Worm (Caenorhabditis elegans) whole organism, L3 larva: Measurements from ENCODE around the gene dgn-2.
A peak's percentile ranks its signal among the peaks of the same experiment; 100 is the strongest.

Experiments used
- R02D3.7 ChIP-seq: fragments of 150-350 bp; optimal IDR thresholded peaks from 2 replicates; lab custom pipeline; 2014; ENCODE audit warnings: missing biosample characterization, missing genetic modification characterization
- ZK546.5 ChIP-seq: sonication (generic microtip); optimal IDR thresholded peaks from 2 replicates; lab custom pipeline; 2017; ENCODE audit warnings: missing biosample characterization, missing genetic modification characterization
- aly-2 ChIP-seq: fragments of 150-350 bp; optimal IDR thresholded peaks from 2 replicates; lab custom pipeline; 2014; ENCODE audit warnings: missing biosample characterization, missing genetic modification characterization
- ama-1 ChIP-seq: fragments of 150-350 bp; optimal IDR thresholded peaks from 2 replicates; lab custom pipeline; 2018
- ceh-16 ChIP-seq: sonication (generic microtip); optimal IDR thresholded peaks from 2 replicates; lab custom pipeline; 2017; ENCODE audit warnings: missing biosample characterization, missing genetic modification characterization
- ceh-28 ChIP-seq: fragments of 150-350 bp; optimal IDR thresholded peaks from 2 replicates; lab custom pipeline; 2014; ENCODE audit warnings: missing biosample characterization, missing genetic modification reagents, missing genetic modification characterization
- ceh-82 ChIP-seq: fragments of 150-350 bp; optimal IDR thresholded peaks from 2 replicates; lab custom pipeline; 2014; ENCODE audit warnings: missing biosample characterization, missing genetic modification characterization
- ceh-9 ChIP-seq: sonication (generic microtip); optimal IDR thresholded peaks from 2 replicates; lab custom pipeline; 2018; ENCODE audit warnings: missing biosample characterization, missing genetic modification characterization
- daf-12 ChIP-seq: fragments of 150-350 bp; optimal IDR thresholded peaks from 2 replicates; lab custom pipeline; 2014; ENCODE audit warnings: missing biosample characterization, missing genetic modification reagents, missing genetic modification characterization
- egl-5 ChIP-seq: fragments of 150-350 bp; optimal IDR thresholded peaks from 2 replicates; lab custom pipeline; 2017; ENCODE audit warnings: missing biosample characterization, missing genetic modification reagents, missing genetic modification characterization, inconsistent platforms
- elt-1 ChIP-seq: fragments of 150-350 bp; optimal IDR thresholded peaks from 2 replicates; lab custom pipeline; 2014; ENCODE audit warnings: missing biosample characterization, missing genetic modification characterization
- elt-2 ChIP-seq: sonication (generic microtip); optimal IDR thresholded peaks from 2 replicates; lab custom pipeline; 2016; ENCODE audit warnings: missing genetic modification reagents, mild to moderate bottlenecking, missing genetic modification characterization, missing compliant biosample characterization
- elt-3 ChIP-seq, 3 experiments: fragments of 150-350 bp in 1 of 3; sonication (generic microtip) in 2 of 3; optimal IDR thresholded peaks; 2 replicates in 2 of 3; 4 replicates in 1 of 3; lab custom pipeline; 2014 to 2017; ENCODE audit warnings: missing biosample characterization in 3 of 3, missing genetic modification characterization in 3 of 3
- eor-1 ChIP-seq, 2 experiments: fragments of 150-350 bp; optimal IDR thresholded peaks; 2 replicates each; lab custom pipeline; 2014 to 2018; ENCODE audit warnings: missing biosample characterization in 2 of 2, missing genetic modification characterization in 2 of 2
- fkh-10 ChIP-seq: sonication (generic microtip); optimal IDR thresholded peaks from 2 replicates; lab custom pipeline; 2017; ENCODE audit warnings: missing biosample characterization, missing genetic modification reagents, missing genetic modification characterization
- fkh-2 ChIP-seq: fragments of 150-350 bp; optimal IDR thresholded peaks from 2 replicates; lab custom pipeline; 2014; ENCODE audit warnings: missing biosample characterization, missing genetic modification reagents, missing genetic modification characterization
- fos-1 ChIP-seq: fragments of 150-350 bp; optimal IDR thresholded peaks from 2 replicates; lab custom pipeline; 2014; ENCODE audit warnings: missing biosample characterization, missing genetic modification characterization
- hmg-11 ChIP-seq: sonication (generic microtip); optimal IDR thresholded peaks from 2 replicates; lab custom pipeline; 2016; ENCODE audit warnings: missing genetic modification characterization, missing compliant biosample characterization
- jun-1 ChIP-seq: fragments of 150-350 bp; optimal IDR thresholded peaks from 2 replicates; lab custom pipeline; 2014; ENCODE audit warnings: missing biosample characterization, missing genetic modification reagents, missing genetic modification characterization
- lin-39 ChIP-seq: fragments of 150-350 bp; optimal IDR thresholded peaks from 2 replicates; lab custom pipeline; 2018; ENCODE audit warnings: missing biosample characterization, missing genetic modification reagents, missing genetic modification characterization
- lsy-12 ChIP-seq: sonication (generic microtip); optimal IDR thresholded peaks from 2 replicates; lab custom pipeline; 2016; ENCODE audit warnings: mild to moderate bottlenecking, missing genetic modification characterization, missing compliant biosample characterization
- mdl-1 ChIP-seq: fragments of 150-350 bp; optimal IDR thresholded peaks from 2 replicates; lab custom pipeline; 2014; ENCODE audit warnings: missing biosample characterization, missing genetic modification characterization
- mml-1 ChIP-seq: fragments of 150-350 bp; sonication (generic microtip); optimal IDR thresholded peaks from 3 replicates; lab custom pipeline; 2014; ENCODE audit warnings: missing biosample characterization, missing genetic modification characterization
- nfya-1 ChIP-seq: sonication (generic microtip); optimal IDR thresholded peaks from 2 replicates; lab custom pipeline; 2017; ENCODE audit warnings: missing genetic modification characterization, mild to moderate bottlenecking, missing compliant biosample characterization, antibody characterized with exemption, moderate library complexity; ENCODE audit not compliant: insufficient read depth
- nhr-11 ChIP-seq: fragments of 150-350 bp; optimal IDR thresholded peaks from 2 replicates; lab custom pipeline; 2014; ENCODE audit warnings: missing biosample characterization, missing genetic modification characterization
- nhr-23 ChIP-seq: fragments of 150-350 bp; optimal IDR thresholded peaks from 2 replicates; lab custom pipeline; 2014; ENCODE audit warnings: missing biosample characterization, missing genetic modification reagents, missing genetic modification characterization
- nhr-237 ChIP-seq: fragments of 150-350 bp; optimal IDR thresholded peaks from 2 replicates; lab custom pipeline; 2014; ENCODE audit warnings: missing biosample characterization, missing genetic modification characterization
- nhr-25 ChIP-seq: sonication (generic microtip); optimal IDR thresholded peaks from 2 replicates; lab custom pipeline; 2017; ENCODE audit warnings: missing biosample characterization, missing genetic modification characterization
- nhr-43 ChIP-seq: sonication (generic microtip); optimal IDR thresholded peaks from 2 replicates; lab custom pipeline; 2016; ENCODE audit warnings: mild to moderate bottlenecking, missing genetic modification characterization, missing compliant biosample characterization; ENCODE audit not compliant: poor library complexity, severe bottlenecking
- nhr-76 ChIP-seq: fragments of 150-350 bp; sonication (generic microtip); optimal IDR thresholded peaks from 5 replicates; lab custom pipeline; 2014; ENCODE audit warnings: missing biosample characterization, missing genetic modification characterization
- nhr-77 ChIP-seq: fragments of 150-350 bp; optimal IDR thresholded peaks from 2 replicates; lab custom pipeline; 2014; ENCODE audit warnings: missing biosample characterization, missing genetic modification characterization
- pha-4 ChIP-seq: fragments of 150-350 bp; optimal IDR thresholded peaks from 2 replicates; lab custom pipeline; 2014; ENCODE audit warnings: missing biosample characterization, missing genetic modification reagents, missing genetic modification characterization
- pqm-1 ChIP-seq: fragments of 150-350 bp; optimal IDR thresholded peaks from 2 replicates; lab custom pipeline; 2017; ENCODE audit warnings: missing biosample characterization, missing genetic modification characterization, inconsistent platforms
- sea-2 ChIP-seq: fragments of 150-350 bp; sonication (generic microtip); optimal IDR thresholded peaks from 4 replicates; lab custom pipeline; 2014; ENCODE audit warnings: missing biosample characterization, missing genetic modification reagents, missing genetic modification characterization
- skn-1 ChIP-seq: fragments of 150-350 bp; optimal IDR thresholded peaks from 2 replicates; lab custom pipeline; 2014; ENCODE audit warnings: missing biosample characterization, missing genetic modification characterization
- tbx-2 ChIP-seq: sonication (generic microtip); optimal IDR thresholded peaks from 2 replicates; lab custom pipeline; 2016; ENCODE audit warnings: mild to moderate bottlenecking, missing genetic modification characterization, missing compliant biosample characterization
- unc-39 ChIP-seq: sonication (generic microtip); optimal IDR thresholded peaks from 4 replicates; lab custom pipeline; 2017; ENCODE audit warnings: missing biosample characterization, missing genetic modification characterization
- zag-1 ChIP-seq: fragments of 150-350 bp; optimal IDR thresholded peaks from 2 replicates; lab custom pipeline; 2014; ENCODE audit warnings: missing biosample characterization, missing genetic modification characterization

Gene dgn-2

DNA sequence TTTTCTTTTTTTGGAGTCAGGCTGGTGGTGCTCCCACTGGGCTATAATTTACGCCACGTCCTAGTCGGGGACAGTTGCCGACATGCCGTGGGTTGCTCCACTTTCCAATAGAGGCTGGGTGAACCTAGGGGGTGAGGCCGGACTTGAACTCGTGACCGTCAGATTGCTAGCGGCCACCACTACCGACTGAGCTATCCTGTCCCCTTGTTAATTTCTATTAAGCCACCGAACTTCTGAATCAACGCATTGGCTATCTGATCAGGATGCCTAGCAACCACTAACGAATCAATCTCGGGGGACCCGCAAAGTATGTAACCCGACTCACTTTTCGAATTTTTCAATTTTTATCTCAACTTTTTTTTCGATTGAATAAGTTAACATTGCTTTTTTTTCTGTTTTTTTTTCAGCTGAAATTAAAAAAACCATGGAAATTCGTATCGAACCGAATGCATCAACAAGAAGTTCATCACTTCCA is 19.6 kb upstream of the dgn-2 start, which contains the start of gene F56C3.1:
Gene F56C3.1 (plus strand): TSS at position 425 of the 475 bp plus-strand sequence.
- TF ChIP-seq lin-39 (tag; lab: Kevin White, UChicago) (no peak), elt-2 (tag; lab: Kevin White, UChicago) (peak; percentile 6), sea-2 (no peak)

DNA sequence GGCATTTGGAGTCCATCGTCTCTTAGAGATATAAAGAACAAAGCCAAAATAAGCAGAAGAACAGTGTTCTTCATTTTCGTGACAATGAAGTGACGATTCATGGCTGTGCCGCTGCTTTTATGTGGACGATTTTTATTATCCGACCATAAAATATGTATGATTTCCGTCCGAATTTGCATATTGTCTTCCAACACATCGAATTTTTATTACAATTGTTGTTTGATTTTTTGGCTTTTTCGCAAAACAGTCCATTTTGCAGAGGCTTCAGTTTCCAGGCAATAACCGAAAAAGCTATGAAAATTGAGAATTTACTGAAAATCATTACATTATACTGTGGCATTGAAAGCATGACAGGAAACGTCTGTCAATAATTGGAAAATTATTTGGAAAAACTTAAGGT is 17.2 kb upstream of the dgn-2 start, which contains the start of gene F56C3.8:
Gene F56C3.8 (minus strand): TSS at position 101 of the 400 bp plus-strand sequence.
- TF ChIP-seq fkh-2 = no peak
- no peak for TF ChIP-seq ZK546.5
- no peak for TF ChIP-seq eor-1 (tag; optimal IDR thresholded peaks at IDR 0.05; lab: Kevin White, UChicago)
- TF ChIP-seq elt-2 (tag; lab: Kevin White, UChicago) = no peak
- TF ChIP-seq zag-1 = no peak

DNA sequence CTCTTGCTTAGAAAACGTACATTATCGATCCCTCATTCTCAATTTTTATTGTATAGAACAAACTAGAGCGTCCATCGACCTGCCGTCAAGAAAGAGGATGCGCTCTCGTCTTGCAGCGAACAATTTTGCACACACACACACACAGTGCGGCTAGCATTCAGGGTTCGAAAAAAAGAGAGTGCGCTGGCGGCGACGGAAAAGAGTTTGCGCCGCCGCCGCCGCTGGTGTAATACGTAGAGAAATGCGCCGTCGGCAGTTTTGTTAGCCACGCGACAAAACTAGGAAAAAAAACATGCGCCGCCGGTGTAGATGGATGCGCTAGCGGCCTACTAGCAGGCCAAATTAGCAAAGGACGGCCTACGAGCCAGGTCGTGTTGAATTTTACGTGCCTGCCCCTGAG is 16.2 kb upstream of the dgn-2 start:
- TF ChIP-seq nhr-11 (tag; lab: Kevin White, UChicago) (no peak), ama-1 (lab: Kevin White, UChicago) (no peak), pha-4 (tag; lab: Kevin White, UChicago) (no peak), hmg-11 (no peak), daf-12 (no peak), lsy-12 (no peak), aly-2 (tag; lab: Kevin White, UChicago) (no peak), fos-1 (no peak), elt-2 (tag; lab: Kevin White, UChicago) (no peak), unc-39 (tag; lab: Kevin White, UChicago) (no peak), ceh-16 (tag; lab: Kevin White, UChicago) (no peak), mml-1 (tag; lab: Kevin White, UChicago) (no peak), mdl-1 (no peak)

DNA sequence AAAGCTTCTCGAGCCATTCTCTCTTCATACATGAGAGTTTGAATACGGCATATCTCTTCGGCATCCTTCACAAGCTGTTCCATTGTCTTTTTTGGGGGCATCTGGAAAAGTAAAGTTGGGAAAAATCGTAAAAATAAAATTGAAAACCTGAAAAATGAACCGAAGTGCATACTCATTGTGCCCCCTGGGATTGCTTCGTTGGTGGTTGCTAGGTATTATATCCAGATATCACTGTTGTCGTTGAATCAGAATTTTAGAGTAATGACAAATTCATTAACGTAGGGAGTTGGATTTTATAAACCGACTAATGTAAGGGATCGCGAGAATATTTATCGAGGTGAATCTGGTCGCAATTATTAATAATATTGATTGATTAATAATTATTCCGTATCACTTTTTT is 14.2 kb upstream of the dgn-2 start, which contains the start of gene F56C3.10:
Gene F56C3.10 (minus strand): TSS at position 101 of the 400 bp plus-strand sequence.
- no peak for TF ChIP-seq nhr-76 (tag; lab: Kevin White, UChicago)
- TF ChIP-seq, all 47 proteins: peak for 0

DNA sequence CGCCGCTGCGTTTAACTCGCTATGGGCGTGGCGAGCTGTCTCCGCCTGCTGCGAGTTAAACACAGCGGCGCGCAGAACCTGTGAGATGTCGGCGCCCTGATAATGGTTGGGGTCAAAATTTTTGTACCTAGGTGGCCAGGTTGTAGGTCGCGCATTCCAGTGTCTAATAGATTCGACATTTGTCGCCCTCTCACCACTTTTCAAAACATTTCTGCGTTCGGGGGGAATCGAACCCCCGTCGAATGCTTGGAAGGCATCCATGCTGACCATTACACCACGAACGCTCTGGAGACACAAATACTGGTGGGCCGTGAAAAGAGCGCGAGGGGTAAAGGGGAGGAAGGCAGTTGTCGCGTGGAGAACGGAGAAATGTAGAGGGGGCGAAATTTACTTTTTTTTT is 12.1 kb upstream of the dgn-2 start:
- TF ChIP-seq unc-39 (tag; lab: Kevin White, UChicago) (no peak), zag-1 (no peak), sea-2 (no peak), nhr-11 (tag; lab: Kevin White, UChicago) (no peak), tbx-2 (tag; lab: Kevin White, UChicago) (peak; percentile 81), elt-3 (tag; optimal IDR thresholded peaks at IDR 0.05; lab: Kevin White, UChicago) (no peak), ceh-28 (tag; lab: Kevin White, UChicago) (peak; percentile 29), eor-1 (tag; optimal IDR thresholded peaks at IDR 0.05; lab: Kevin White, UChicago) (no peak), ama-1 (lab: Kevin White, UChicago) (no peak), nhr-43 (tag; lab: Kevin White, UChicago) (peak; percentile 76), lin-39 (tag; lab: Kevin White, UChicago) (no peak), hmg-11 (peak; percentile 90), R02D3.7 (no peak), nhr-23 (tag; lab: Kevin White, UChicago) (peak; percentile 47), daf-12 (no peak), nhr-76 (tag; lab: Kevin White, UChicago) (no peak), elt-2 (tag; lab: Kevin White, UChicago) (peak; percentile 32), elt-1 (no peak), pqm-1 (tag; lab: Kevin White, UChicago) (no peak), egl-5 (tag; lab: Kevin White, UChicago) (peak; percentile 48), jun-1 (tag; lab: Kevin White, UChicago) (peak; percentile 44), lsy-12 (peak; percentile 2), mml-1 (tag; lab: Kevin White, UChicago) (no peak), ceh-16 (tag; lab: Kevin White, UChicago) (no peak), fos-1 (no peak), nfya-1 (tag; lab: Kevin White, UChicago) (peak; percentile 34), ceh-9 (tag; lab: Kevin White, UChicago) (no peak), pha-4 (tag; lab: Kevin White, UChicago) (peak; percentile 53), nhr-25 (tag; lab: Kevin White, UChicago) (peak; percentile 53), nhr-77 (tag; lab: Kevin White, UChicago) (peak; percentile 16), fkh-10 (GFP tag; lab: Kevin White, UChicago) (no peak), skn-1 (no peak), ceh-82 (tag; lab: Kevin White, UChicago) (no peak), nhr-237 (tag; lab: Kevin White, UChicago) (no peak)
